Worm (Caenorhabditis elegans) whole organism, early embryonic: ENCODE measurements around the gene lat-1.

Experiments used
- B0310.2 ChIP-seq: sonication (generic microtip); optimal IDR thresholded peaks from 2 replicates; lab custom pipeline; 2016; ENCODE audit warnings: mild to moderate bottlenecking, missing genetic modification characterization, missing compliant biosample characterization
- ama-1 ChIP-seq: fragments of 150-350 bp; optimal IDR thresholded peaks from 2 replicates; lab custom pipeline; 2014
- ceh-13 ChIP-seq: fragments of 200-800 bp; sonication (Bioruptor generic); optimal IDR thresholded peaks from 2 replicates; lab custom pipeline; 2018; ENCODE audit warnings: mild to moderate bottlenecking, missing genetic modification characterization, missing compliant biosample characterization
- ceh-36 ChIP-seq: sonication (generic microtip); optimal IDR thresholded peaks from 2 replicates; lab custom pipeline; 2016; ENCODE audit warnings: missing genetic modification characterization, inconsistent platforms, missing compliant biosample characterization
- ets-7 ChIP-seq: sonication (generic microtip); optimal IDR thresholded peaks from 2 replicates; lab custom pipeline; 2016; ENCODE audit warnings: missing genotype, missing genetic modification characterization, missing compliant biosample characterization
- flt-1 ChIP-seq: fragments of 200-800 bp; sonication (Bioruptor generic); IDR thresholded peaks from 2 replicates; pipeline ENCODE4 v1.3.6; 2022; ENCODE audit warnings: missing genetic modification characterization, missing compliant biosample characterization
- hmbx-1 ChIP-seq: sonication (generic microtip); optimal IDR thresholded peaks from 2 replicates; lab custom pipeline; 2016; ENCODE audit warnings: mild to moderate bottlenecking, missing genetic modification characterization, missing compliant biosample characterization
- hnd-1 ChIP-seq: sonication (generic microtip); optimal IDR thresholded peaks from 2 replicates; lab custom pipeline; 2016; ENCODE audit warnings: missing genetic modification characterization, missing compliant biosample characterization
- pes-1 ChIP-seq: fragments of 200-800 bp; sonication (Bioruptor generic); IDR thresholded peaks from 2 replicates; pipeline ENCODE4 v1.3.6; 2022; ENCODE audit warnings: missing genetic modification reagents, missing genetic modification characterization, missing compliant biosample characterization
- scrt-1 ChIP-seq: fragments of 200-800 bp; sonication (Bioruptor generic); IDR thresholded peaks from 2 replicates; pipeline ENCODE4 v1.3.6; 2022; ENCODE audit warnings: missing genetic modification characterization, missing compliant biosample characterization
- tbx-11 ChIP-seq: fragments of 200-800 bp; sonication (Bioruptor generic); IDR thresholded peaks from 2 replicates; pipeline ENCODE4 v1.3.6; 2022; ENCODE audit warnings: missing genetic modification characterization, missing compliant biosample characterization
- tbx-37 ChIP-seq: fragments of 200-800 bp; sonication (Bioruptor generic); conservative IDR thresholded peaks from 2 replicates; pipeline ENCODE4 v1.3.6; 2022; ENCODE audit warnings: missing genetic modification reagents, missing genetic modification characterization, missing compliant biosample characterization
- tra-4 ChIP-seq: sonication (generic microtip); optimal IDR thresholded peaks from 2 replicates; lab custom pipeline; 2017; ENCODE audit warnings: missing genetic modification characterization, missing compliant biosample characterization

ce11 chrII:8857074-8857473 lies 39.6 kb upstream of the lat-1 start:
- TF ChIP-seq tra-4 = no peak
- TF ChIP-seq ceh-36 (tag; lab: Kevin White, UChicago) = no peak
- no peak for TF ChIP-seq ama-1
- TF ChIP-seq scrt-1 = no peak
- TF ChIP-seq ets-7 = no peak
- no peak for TF ChIP-seq pes-1 (GFP tag; lab: Robert Waterston, UW)
- no peak for TF ChIP-seq hmbx-1 (tag; lab: Kevin White, UChicago)
- TF ChIP-seq ceh-13 = no peak
- no peak for TF ChIP-seq flt-1
- TF ChIP-seq tbx-11 (GFP tag; lab: Robert Waterston, UW) = no peak
- no peak for TF ChIP-seq hnd-1 (tag; lab: Kevin White, UChicago)
- TF ChIP-seq B0310.2 = no peak
- TF ChIP-seq tbx-37 (GFP tag; lab: Robert Waterston, UW) = no peak
